Fruit fly (Drosophila melanogaster): ENCODE measurements around the gene CG18563.

CG18563 gene

dm6 chr2L:17447071-17447470 is 10.8 kb downstream of the CG18563 start:
- TF ChIP-seq usp (GFP tag; optimal IDR thresholded peaks at IDR 0.05) (no peak), CG8478 (optimal IDR thresholded peaks at IDR 0.05) (no peak), psq (optimal IDR thresholded peaks at IDR 0.05) (no peak), pan (optimal IDR thresholded peaks at IDR 0.05) (no peak), EcR (GFP tag; optimal IDR thresholded peaks at IDR 0.05) (no peak), Dll (optimal IDR thresholded peaks at IDR 0.05) (no peak)

dm6 chr2L:17437594-17437993 is 20.2 kb downstream of the CG18563 start:
- TF ChIP-seq usp (GFP tag; optimal IDR thresholded peaks at IDR 0.05): no peak
- TF ChIP-seq EcR (GFP tag; optimal IDR thresholded peaks at IDR 0.05): no peak
- no peak for TF ChIP-seq Dll (optimal IDR thresholded peaks at IDR 0.05)
- TF ChIP-seq CG8478 (optimal IDR thresholded peaks at IDR 0.05): no peak
- no peak for TF ChIP-seq pan (optimal IDR thresholded peaks at IDR 0.05)
- no peak for TF ChIP-seq psq (optimal IDR thresholded peaks at IDR 0.05)

- no peak for TF ChIP-seq psq (optimal IDR thresholded peaks at IDR 0.05)
- TF ChIP-seq EcR (GFP tag; optimal IDR thresholded peaks at IDR 0.05): no peak
- TF ChIP-seq pan (optimal IDR thresholded peaks at IDR 0.05): no peak
- no peak for TF ChIP-seq usp (GFP tag; optimal IDR thresholded peaks at IDR 0.05)
- no peak for TF ChIP-seq Dll (optimal IDR thresholded peaks at IDR 0.05)
- no peak for TF ChIP-seq CG8478 (optimal IDR thresholded peaks at IDR 0.05)
Measured at dm6 chr2L:17436500-17436899, 21.3 kb downstream of the CG18563 start, which contains the start of gene CG33928. Gene CG33928, minus strand, starts transcription at chr2L:17436600.

dm6 chr2L:17433030-17433912 is 24.6 kb downstream of the CG18563 start, which contains the start of the genes Dif and CG5043:
Gene Dif, minus strand, starts transcription at chr2L:17433161.
Gene CG5043, plus strand, starts transcription at chr2L:17433862.
- TF ChIP-seq EcR (GFP tag; optimal IDR thresholded peaks at IDR 0.05) (no peak), CG8478 (optimal IDR thresholded peaks at IDR 0.05) (no peak), Dll (optimal IDR thresholded peaks at IDR 0.05) (no peak)

dm6 chr2L:17431359-17431675 is 26.5 kb downstream of the CG18563 start:
- no peak for TF ChIP-seq pan (optimal IDR thresholded peaks at IDR 0.05)
- no peak for TF ChIP-seq EcR (GFP tag; optimal IDR thresholded peaks at IDR 0.05)
- TF ChIP-seq psq (optimal IDR thresholded peaks at IDR 0.05): no peak
- TF ChIP-seq usp (GFP tag; optimal IDR thresholded peaks at IDR 0.05): no peak
- no peak for TF ChIP-seq Dll (optimal IDR thresholded peaks at IDR 0.05)
- TF ChIP-seq CG8478 (optimal IDR thresholded peaks at IDR 0.05): no peak

dm6 chr2L:17430602-17431358 is 27.1 kb downstream of the CG18563 start:
- TF ChIP-seq Dll (optimal IDR thresholded peaks at IDR 0.05) (no peak), pan (optimal IDR thresholded peaks at IDR 0.05) (no peak), psq (optimal IDR thresholded peaks at IDR 0.05) (no peak), usp (GFP tag; optimal IDR thresholded peaks at IDR 0.05) (no peak), CG8478 (optimal IDR thresholded peaks at IDR 0.05) (no peak), EcR (GFP tag; optimal IDR thresholded peaks at IDR 0.05) (no peak)

dm6 chr2L:17429788-17430587 is 27.9 kb downstream of the CG18563 start:
- TF ChIP-seq EcR (GFP tag; optimal IDR thresholded peaks at IDR 0.05): peak; percentile 60 to 70
- no peak for TF ChIP-seq usp (GFP tag; optimal IDR thresholded peaks at IDR 0.05)

dm6 chr2L:17427929-17428456 is 29.9 kb downstream of the CG18563 start:
- TF ChIP-seq CG8478 (optimal IDR thresholded peaks at IDR 0.05) (no peak), EcR (GFP tag; optimal IDR thresholded peaks at IDR 0.05) (no peak), pan (optimal IDR thresholded peaks at IDR 0.05) (no peak), psq (optimal IDR thresholded peaks at IDR 0.05) (no peak), Dll (optimal IDR thresholded peaks at IDR 0.05) (no peak), usp (GFP tag; optimal IDR thresholded peaks at IDR 0.05) (no peak)

- TF ChIP-seq pan (optimal IDR thresholded peaks at IDR 0.05) (no peak), EcR (GFP tag; optimal IDR thresholded peaks at IDR 0.05) (no peak), usp (GFP tag; optimal IDR thresholded peaks at IDR 0.05) (no peak), psq (optimal IDR thresholded peaks at IDR 0.05) (no peak), Dll (optimal IDR thresholded peaks at IDR 0.05) (no peak), CG8478 (optimal IDR thresholded peaks at IDR 0.05) (no peak)
Measured at dm6 chr2L:17427187-17427586, 30.7 kb downstream of the CG18563 start.

dm6 chr2L:17425412-17425811 is 32.4 kb downstream of the CG18563 start:
- no peak for TF ChIP-seq Dll (optimal IDR thresholded peaks at IDR 0.05)
- TF ChIP-seq CG8478 (optimal IDR thresholded peaks at IDR 0.05): no peak
- TF ChIP-seq usp (GFP tag; optimal IDR thresholded peaks at IDR 0.05): no peak
- TF ChIP-seq psq (optimal IDR thresholded peaks at IDR 0.05): no peak
- TF ChIP-seq EcR (GFP tag; optimal IDR thresholded peaks at IDR 0.05): no peak
- no peak for TF ChIP-seq pan (optimal IDR thresholded peaks at IDR 0.05)

dm6 chr2L:17425005-17425404 is 32.8 kb downstream of the CG18563 start:
- no peak for TF ChIP-seq pan (optimal IDR thresholded peaks at IDR 0.05)
- TF ChIP-seq psq (optimal IDR thresholded peaks at IDR 0.05): no peak
- no peak for TF ChIP-seq Dll (optimal IDR thresholded peaks at IDR 0.05)
- no peak for TF ChIP-seq EcR (GFP tag; optimal IDR thresholded peaks at IDR 0.05)
- no peak for TF ChIP-seq usp (GFP tag; optimal IDR thresholded peaks at IDR 0.05)
- TF ChIP-seq CG8478 (optimal IDR thresholded peaks at IDR 0.05): no peak

Measured in whole organism.